Worm (Caenorhabditis elegans): ENCODE data around the gene ZC250.4.

- TF ChIP-seq him-1 (tag; optimal IDR thresholded peaks at IDR 0.05) (no peak), W03F9.2 (tag; optimal IDR thresholded peaks at IDR 0.05) (no peak)
Observed at ce11 chrV:5774137-5774536, 38.8 kb downstream of the ZC250.4 start.
